Worm (Caenorhabditis elegans): Measurements from ENCODE around the gene Y43B11AR.3.

The Y43B11AR.3 gene

ce11 chrIV:7044552-7045139 lies 38.9 kb downstream of the Y43B11AR.3 start, which contains the start of gene tin-9.1 (continued):
- TF ChIP-seq Y95B8A.8 (GFP tag; IDR thresholded peaks at IDR 0.05) (no peak), lag-1 (GFP tag; IDR thresholded peaks at IDR 0.05) (no peak), K12H6.12 (tag; optimal IDR thresholded peaks at IDR 0.05) (no peak), Y67H2A.10 (GFP tag; conservative IDR thresholded peaks at IDR 0.05) (no peak), hmg-1.2 (GFP tag; IDR thresholded peaks at IDR 0.05) (peak; percentile 70), ceh-40 (GFP tag; IDR thresholded peaks at IDR 0.05) (no peak), lsl-1 (GFP tag; optimal IDR thresholded peaks at IDR 0.05) (peak; percentile 57), nhr-179 (tag; optimal IDR thresholded peaks at IDR 0.05) (no peak), snpc-1.3 (tag; optimal IDR thresholded peaks at IDR 0.05; ENCODE audit: insufficient read depth) (no peak), D2030.7 (GFP tag; IDR thresholded peaks at IDR 0.05) (no peak), let-607 (tag; optimal IDR thresholded peaks at IDR 0.05) (peak in 1 of 2 experiments; percentile 1), hlh-12 (tag; optimal IDR thresholded peaks at IDR 0.05) (no peak), F55B11.4 (tag; optimal IDR thresholded peaks at IDR 0.05; ENCODE audit: borderline replicate concordance, insufficient read depth) (no peak), ceh-58 (GFP tag; IDR thresholded peaks at IDR 0.05) (no peak), ZK185.1 (tag; optimal IDR thresholded peaks at IDR 0.05; ENCODE audit: poor library complexity, severe bottlenecking) (peak; percentile 13), ztf-26 (tag; optimal IDR thresholded peaks at IDR 0.05) (no peak), ztf-6 (GFP tag; IDR thresholded peaks at IDR 0.05) (no peak), nfyb-1 (GFP tag; IDR thresholded peaks at IDR 0.05) (0 out of 2 replicates have a peak, but pooled peaks have one; percentile 50), dpff-1 (tag; optimal IDR thresholded peaks at IDR 0.05) (no peak), unc-130 (GFP tag; optimal IDR thresholded peaks at IDR 0.05) (no peak), lin-40 (tag; optimal IDR thresholded peaks at IDR 0.05) (peak; percentile 67), F57A8.1 (GFP tag; optimal IDR thresholded peaks at IDR 0.05) (no peak), Y53G8AR.9 (GFP tag; conservative IDR thresholded peaks at IDR 0.05) (no peak), repo-1 (tag; optimal IDR thresholded peaks at IDR 0.05) (no peak), F52B5.7 (tag; optimal IDR thresholded peaks at IDR 0.05) (no peak), mel-28 (tag; optimal IDR thresholded peaks at IDR 0.05; ENCODE audit: borderline replicate concordance) (no peak), bed-1 (GFP tag; IDR thresholded peaks at IDR 0.05) (no peak), him-1 (tag; optimal IDR thresholded peaks at IDR 0.05) (peak; percentile 63), lsy-27 (tag; optimal IDR thresholded peaks at IDR 0.05; ENCODE audit: borderline replicate concordance, insufficient read depth) (no peak), C17E4.6 (GFP tag; IDR thresholded peaks at IDR 0.05) (no peak), aptf-3 (GFP tag; IDR thresholded peaks at IDR 0.05) (no peak), madf-8 (GFP tag; conservative IDR thresholded peaks at IDR 0.05) (no peak), dox-1 (GFP tag; IDR thresholded peaks at IDR 0.05) (peak; percentile 44; the same call in 1 of the 2 replicates), aptf-2 (GFP tag; conservative IDR thresholded peaks at IDR 0.05) (no peak), nhr-120 (GFP tag; IDR thresholded peaks at IDR 0.05) (no peak), rpc-1 (optimal IDR thresholded peaks at IDR 0.05) (no peak), rpc-1 (tag; optimal IDR thresholded peaks at IDR 0.05) (no peak), F10E7.11 (tag; optimal IDR thresholded peaks at IDR 0.05) (no peak), mxl-1 (tag; optimal IDR thresholded peaks at IDR 0.05) (no peak), C06A6.2 (GFP tag; conservative IDR thresholded peaks at IDR 0.05) (no peak), hsf-1 (GFP tag; IDR thresholded peaks at IDR 0.05) (no peak), madf-3 (GFP tag; IDR thresholded peaks at IDR 0.05) (no peak), nhr-90 (tag; optimal IDR thresholded peaks at IDR 0.05) (no peak), ceh-100 (GFP tag; IDR thresholded peaks at IDR 0.05) (no peak), Y56A3A.18 (GFP tag; IDR thresholded peaks at IDR 0.05) (no peak), mcd-1 (GFP tag; IDR thresholded peaks at IDR 0.05) (peak; percentile 68), ama-1 (optimal IDR thresholded peaks at IDR 0.05) (no peak), ama-1 (GFP tag; optimal IDR thresholded peaks at IDR 0.05) (no peak), gei-17 (GFP tag; optimal IDR thresholded peaks at IDR 0.05) (no peak)
